Fruit fly (Drosophila melanogaster): ENCODE results near the gene obst-A.

Gene obst-A

DNA sequence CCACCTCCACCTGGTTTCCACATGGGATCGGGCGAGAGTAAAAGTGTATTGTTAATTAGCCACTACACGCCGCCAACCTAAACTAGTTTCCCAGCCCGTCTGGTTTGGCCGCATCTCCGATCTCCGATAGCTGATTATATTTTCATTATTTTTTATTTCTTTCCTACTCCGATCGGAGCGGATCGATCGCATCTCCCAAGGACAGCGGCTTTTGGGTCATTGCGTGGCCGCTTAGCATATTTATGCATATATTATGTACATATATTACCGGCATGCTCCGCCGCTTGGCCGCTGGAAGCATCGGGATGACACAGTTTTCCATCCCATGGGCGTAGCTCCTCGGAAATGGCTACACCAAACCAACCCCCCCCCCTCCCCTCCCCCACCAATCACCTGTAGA, 1.7 kb upstream of the obst-A start (continued):
- TF ChIP-seq CG9609 (GFP tag; optimal IDR thresholded peaks at IDR 0.05): no peak
- TF ChIP-seq CG11696 (GFP tag; IDR thresholded peaks at IDR 0.05): no peak
- no peak for TF ChIP-seq shn (GFP tag; optimal IDR thresholded peaks at IDR 0.05)
- no peak for TF ChIP-seq Fer3 (tag; optimal IDR thresholded peaks at IDR 0.05)
- TF ChIP-seq C15 (GFP tag; IDR thresholded peaks at IDR 0.05): no peak
- TF ChIP-seq Fer2 (tag; optimal IDR thresholded peaks at IDR 0.05): no peak
- peak; percentile 94 for TF ChIP-seq CG13894 (tag; optimal IDR thresholded peaks at IDR 0.05)
- TF ChIP-seq HLH3B (GFP tag; IDR thresholded peaks at IDR 0.05): no peak
- TF ChIP-seq CG10147 (GFP tag; optimal IDR thresholded peaks at IDR 0.05): no peak
- no peak for TF ChIP-seq ro (GFP tag; IDR thresholded peaks at IDR 0.05)
- no peak for TF ChIP-seq ci (GFP tag; IDR thresholded peaks at IDR 0.05)
- TF ChIP-seq NK7.1 (GFP tag; optimal IDR thresholded peaks at IDR 0.05): no peak
- TF ChIP-seq CG10366 (GFP tag; IDR thresholded peaks at IDR 0.05): no peak
- no peak for TF ChIP-seq Atf6 (GFP tag; IDR thresholded peaks at IDR 0.05)
- no peak for TF ChIP-seq HHEX (GFP tag; optimal IDR thresholded peaks at IDR 0.05)
- TF ChIP-seq onecut (GFP tag; IDR thresholded peaks at IDR 0.05): peak; percentile 40; the same call in 1 of the 2 replicates
- TF ChIP-seq pan (optimal IDR thresholded peaks at IDR 0.05): no peak
- TF ChIP-seq pan (GFP tag; optimal IDR thresholded peaks at IDR 0.05 in 1 of 2, IDR thresholded peaks at IDR 0.05 in 1 of 2): no peak
- TF ChIP-seq Sox102F (GFP tag; optimal IDR thresholded peaks at IDR 0.05): no peak
- TF ChIP-seq CG6854 (GFP tag; optimal IDR thresholded peaks at IDR 0.05): no peak
- no peak for TF ChIP-seq sr (GFP tag; IDR thresholded peaks at IDR 0.05)
- no peak for TF ChIP-seq toy (GFP tag; IDR thresholded peaks at IDR 0.05)
- no peak for TF ChIP-seq Bdp1 (GFP tag; optimal IDR thresholded peaks at IDR 0.05)
- no peak for TF ChIP-seq crp (GFP tag; optimal IDR thresholded peaks at IDR 0.05)
- no peak for TF ChIP-seq bowl (GFP tag; IDR thresholded peaks at IDR 0.05)
- TF ChIP-seq Jarid2 (GFP tag; optimal IDR thresholded peaks at IDR 0.05): no peak
- no peak for TF ChIP-seq CG30431 (GFP tag; optimal IDR thresholded peaks at IDR 0.05)
- TF ChIP-seq Nf-YB (GFP tag; optimal IDR thresholded peaks at IDR 0.05): no peak
- no peak for TF ChIP-seq CG1602 (GFP tag; optimal IDR thresholded peaks at IDR 0.05)
- peak; percentile 80 for TF ChIP-seq Blimp-1 (GFP tag; optimal IDR thresholded peaks at IDR 0.05)
- no peak for TF ChIP-seq Dref (GFP tag; IDR thresholded peaks at IDR 0.05)
- TF ChIP-seq CG12155 (GFP tag; optimal IDR thresholded peaks at IDR 0.05): no peak
- no peak for TF ChIP-seq Camta (GFP tag; optimal IDR thresholded peaks at IDR 0.05)
- TF ChIP-seq luna (GFP tag; optimal IDR thresholded peaks at IDR 0.05): no peak
- TF ChIP-seq repo (GFP tag; optimal IDR thresholded peaks at IDR 0.05): no peak
- no peak for TF ChIP-seq Myb (GFP tag; optimal IDR thresholded peaks at IDR 0.05)
- TF ChIP-seq sim (GFP tag; IDR thresholded peaks at IDR 0.05): no peak
- TF ChIP-seq NfI (GFP tag; optimal IDR thresholded peaks at IDR 0.05): no peak
- no peak for TF ChIP-seq NFAT (GFP tag; IDR thresholded peaks at IDR 0.05)
- no peak for TF ChIP-seq CG3065 (GFP tag; optimal IDR thresholded peaks at IDR 0.05)
- no peak for TF ChIP-seq sima (GFP tag; optimal IDR thresholded peaks at IDR 0.05)
- no peak for TF ChIP-seq vnd (GFP tag; IDR thresholded peaks at IDR 0.05; ENCODE audit: partially characterized antibody)
- TF ChIP-seq Abd-B (GFP tag; optimal IDR thresholded peaks at IDR 0.05): no peak
- no peak for TF ChIP-seq CG2875 (GFP tag; optimal IDR thresholded peaks at IDR 0.05)
- no peak for TF ChIP-seq CG4617 (GFP tag; optimal IDR thresholded peaks at IDR 0.05; ENCODE audit: borderline replicate concordance)
- no peak for TF ChIP-seq mam (GFP tag; optimal IDR thresholded peaks at IDR 0.05)
- TF ChIP-seq CG10209 (GFP tag; optimal IDR thresholded peaks at IDR 0.05): no peak
- TF ChIP-seq CG17612 (GFP tag; IDR thresholded peaks at IDR 0.05): no peak
- TF ChIP-seq MESR4 (GFP tag; optimal IDR thresholded peaks at IDR 0.05): no peak
- TF ChIP-seq CG11504 (tag; optimal IDR thresholded peaks at IDR 0.05): no peak
- TF ChIP-seq sisA (GFP tag; IDR thresholded peaks at IDR 0.05): no peak
- no peak for TF ChIP-seq CG16779 (GFP tag; IDR thresholded peaks at IDR 0.05)
- TF ChIP-seq CG6654 (GFP tag; optimal IDR thresholded peaks at IDR 0.05): no peak

All from whole organism, embryonic.